Fruit fly (Drosophila melanogaster): Measurements from ENCODE around the gene CG13050.
A peak's percentile ranks its signal among the peaks of the same experiment; 100 is the strongest.

Gene CG13050

DNA sequence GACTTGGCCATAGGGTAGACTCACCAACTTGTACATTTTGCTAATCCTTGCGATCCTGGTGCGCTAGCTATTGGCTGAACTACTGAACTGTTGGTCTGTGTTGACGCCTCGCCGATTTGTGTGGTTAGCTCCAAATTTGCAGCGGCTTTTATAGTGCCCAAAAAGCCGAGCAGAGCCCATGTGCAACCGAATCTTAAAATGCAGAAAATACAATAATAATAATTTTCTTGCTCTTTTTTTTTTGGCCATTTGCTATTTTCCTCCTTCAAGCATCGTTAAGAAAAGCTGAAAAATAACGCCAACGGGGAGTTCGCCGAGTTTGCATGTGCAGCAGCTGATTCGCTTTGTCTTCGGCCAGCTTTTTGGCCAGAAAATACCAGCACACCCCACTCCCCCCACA is 29.3 kb upstream of the CG13050 start, which contains the start of gene CG13042:
Gene CG13042 (minus strand): TSS at position 101 of the 400 bp plus-strand sequence.
- TF ChIP-seq CG7963 (GFP tag; IDR thresholded peaks at IDR 0.05; ENCODE audit: partially characterized antibody) (no peak), gfzf (GFP tag; optimal IDR thresholded peaks at IDR 0.05) (no peak), Gug (GFP tag; IDR thresholded peaks at IDR 0.05) (0 out of 4 replicates have a peak, but pooled peaks have one; percentile 2), CG9932 (GFP tag; IDR thresholded peaks at IDR 0.05) (no peak), Ets97D (GFP tag; optimal IDR thresholded peaks at IDR 0.05) (no peak), ase (GFP tag; IDR thresholded peaks at IDR 0.05) (no peak), tgo (GFP tag; IDR thresholded peaks at IDR 0.05) (no peak)

dm6 chr3L:16305820-16306650 is 27.0 kb upstream of the CG13050 start, which contains the start of the genes CG13043 and CG13063:
Gene CG13043, minus strand, starts transcription at chr3L:16305870.
Gene CG13063, plus strand, starts transcription at chr3L:16306600.
- TF ChIP-seq gsb-n (tag; optimal IDR thresholded peaks at IDR 0.05) (peak; percentile 58), Hr51 (GFP tag; optimal IDR thresholded peaks at IDR 0.05) (peak in 1 of 2 experiments; percentile 37), CG13424 (tag; optimal IDR thresholded peaks at IDR 0.05) (peak; percentile 34), dysf (GFP tag; IDR thresholded peaks at IDR 0.05) (0 out of 3 replicates have a peak, but pooled peaks have one; percentile 31), CG17385 (GFP tag; optimal IDR thresholded peaks at IDR 0.05) (no peak), Deaf1 (tag; optimal IDR thresholded peaks at IDR 0.05) (peak; percentile 18), unpg (GFP tag; optimal IDR thresholded peaks at IDR 0.05) (peak; percentile 42), Bdp1 (GFP tag; optimal IDR thresholded peaks at IDR 0.05) (no peak), ap (GFP tag; IDR thresholded peaks at IDR 0.05) (no peak), CG14441 (GFP tag; IDR thresholded peaks at IDR 0.05) (0 out of 2 replicates have a peak, but pooled peaks have one; percentile 27), Elba2 (GFP tag; optimal IDR thresholded peaks at IDR 0.05) (no peak), CG7839 (tag; optimal IDR thresholded peaks at IDR 0.05) (peak; percentile 26), CG2678 (tag; optimal IDR thresholded peaks at IDR 0.05) (peak; percentile 42), Eip74EF (GFP tag; optimal IDR thresholded peaks at IDR 0.05) (peak in 1 of 2 experiments; percentile 5), CG10431 (GFP tag; optimal IDR thresholded peaks at IDR 0.05) (no peak), CG10147 (GFP tag; optimal IDR thresholded peaks at IDR 0.05) (no peak), Ptx1 (GFP tag; IDR thresholded peaks at IDR 0.05) (peak; percentile 35; the same call in 1 of the 2 replicates), ci (GFP tag; IDR thresholded peaks at IDR 0.05) (0 out of 3 replicates have a peak, but pooled peaks have one; percentile 32), dmrt99B (tag; optimal IDR thresholded peaks at IDR 0.05) (peak; percentile 2), CG11695 (GFP tag; IDR thresholded peaks at IDR 0.05) (no peak), CG15269 (tag; optimal IDR thresholded peaks at IDR 0.05) (peak; percentile 41), PHDP (tag; optimal IDR thresholded peaks at IDR 0.05) (peak; percentile 3), tap (tag; optimal IDR thresholded peaks at IDR 0.05) (peak; percentile 22), hbn (GFP tag; IDR thresholded peaks at IDR 0.05; ENCODE audit: partially characterized antibody) (no peak), gem (tag; optimal IDR thresholded peaks at IDR 0.05) (peak; percentile 59), Sox102F (GFP tag; optimal IDR thresholded peaks at IDR 0.05) (peak; percentile 35), row (GFP tag; IDR thresholded peaks at IDR 0.05) (peak; percentile 41; the same call in 1 of the 3 replicates), H2.0 (GFP tag; IDR thresholded peaks at IDR 0.05) (0 out of 2 replicates have a peak, but pooled peaks have one; percentile 17), CG11504 (tag; optimal IDR thresholded peaks at IDR 0.05) (peak; percentile 59), bsh (GFP tag; optimal IDR thresholded peaks at IDR 0.05) (no peak), hkb (optimal IDR thresholded peaks at IDR 0.05) (no peak), hkb (GFP tag; IDR thresholded peaks at IDR 0.05) (0 out of 2 replicates have a peak, but pooled peaks have one; percentile 25), nmo (GFP tag; optimal IDR thresholded peaks at IDR 0.05) (peak; percentile 10), Sox100B (GFP tag; optimal IDR thresholded peaks at IDR 0.05) (peak; percentile 32), CG8359 (GFP tag; optimal IDR thresholded peaks at IDR 0.05; ENCODE audit: borderline replicate concordance) (no peak), oc (tag; optimal IDR thresholded peaks at IDR 0.05) (peak; percentile 7), CG10979 (tag; optimal IDR thresholded peaks at IDR 0.05) (no peak), CoRest (tag; optimal IDR thresholded peaks at IDR 0.05) (peak; percentile 7), Atf6 (GFP tag; IDR thresholded peaks at IDR 0.05) (peak; percentile 15; the same call in 1 of the 2 replicates)

Measured in whole organism, embryonic.